Fruit fly (Drosophila melanogaster) whole organism, embryonic: ENCODE measurements around the gene CG1896.

Experiments used
- Blimp-1 ChIP-seq: fragments of 200-800 bp; sonication (Bioruptor generic); optimal IDR thresholded peaks from 3 replicates; lab custom pipeline; 2018; ENCODE audit warnings: missing biosample characterization, missing genetic modification characterization, mild to moderate bottlenecking, moderate library complexity, missing genetic modification reagents
- CG10431 ChIP-seq: fragments of 200-800 bp; sonication (Bioruptor generic); optimal IDR thresholded peaks from 3 replicates; lab custom pipeline; 2018; ENCODE audit warnings: missing biosample characterization, mild to moderate bottlenecking, missing genetic modification characterization
- CG10462 ChIP-seq: fragments of 200-800 bp; sonication (Bioruptor generic); optimal IDR thresholded peaks from 2 replicates; lab custom pipeline; 2016; ENCODE audit warnings: missing biosample characterization, missing genetic modification characterization
- CG10565 ChIP-seq: fragments of 200-800 bp; sonication (Bioruptor generic); optimal IDR thresholded peaks from 3 replicates; lab custom pipeline; 2016; ENCODE audit warnings: missing biosample characterization, mild to moderate bottlenecking, missing genetic modification characterization
- CG11247 ChIP-seq: fragments of 200-800 bp; sonication (Bioruptor generic); IDR thresholded peaks from 2 replicates; pipeline ENCODE4 v1.3.6; 2022; ENCODE audit warnings: missing biosample characterization, missing genetic modification characterization
- CG11398 ChIP-seq: fragments of 200-800 bp; sonication (Bioruptor generic); optimal IDR thresholded peaks from 2 replicates; lab custom pipeline; 2016; ENCODE audit warnings: missing biosample characterization, missing genetic modification characterization
- CG12659 ChIP-seq: fragments of 200-800 bp; sonication (Bioruptor generic); optimal IDR thresholded peaks from 3 replicates; lab custom pipeline; 2017; ENCODE audit warnings: mild to moderate bottlenecking, missing biosample characterization, missing genetic modification reagents, missing genetic modification characterization
- CG13296 ChIP-seq: fragments of 200-800 bp; sonication (Bioruptor generic); optimal IDR thresholded peaks from 3 replicates; lab custom pipeline; 2018; ENCODE audit warnings: missing biosample characterization, mild to moderate bottlenecking, missing genetic modification characterization
- CG15269 ChIP-seq: fragments of 200-800 bp; sonication (Bioruptor generic); optimal IDR thresholded peaks from 2 replicates; lab custom pipeline; 2018; ENCODE audit warnings: missing biosample characterization, mild to moderate bottlenecking, missing genetic modification characterization, moderate library complexity
- CG15479 ChIP-seq: fragments of 200-800 bp; sonication (Bioruptor generic); optimal IDR thresholded peaks from 3 replicates; lab custom pipeline; 2019; ENCODE audit warnings: missing biosample characterization, mild to moderate bottlenecking, missing genetic modification characterization, moderate library complexity
- CG15696 ChIP-seq: fragments of 200-800 bp; sonication (Bioruptor generic); optimal IDR thresholded peaks from 2 replicates; lab custom pipeline; 2019; ENCODE audit warnings: missing biosample characterization, mild to moderate bottlenecking, missing genetic modification characterization, moderate library complexity
- CG17186 ChIP-seq: fragments of 200-800 bp; sonication (Bioruptor generic); optimal IDR thresholded peaks from 3 replicates; lab custom pipeline; 2017; ENCODE audit warnings: missing biosample characterization, missing genetic modification reagents, missing genetic modification characterization
- CG2116 ChIP-seq: fragments of 200-800 bp; sonication (Bioruptor generic); optimal IDR thresholded peaks from 3 replicates; lab custom pipeline; 2018; ENCODE audit warnings: missing biosample characterization, mild to moderate bottlenecking, missing genetic modification characterization
- CG2875 ChIP-seq: fragments of 200-800 bp; sonication (Bioruptor generic); optimal IDR thresholded peaks from 2 replicates; lab custom pipeline; 2017; ENCODE audit warnings: missing biosample characterization, mild to moderate bottlenecking, missing genetic modification characterization, missing genetic modification reagents
- CG31388 ChIP-seq: fragments of 200-800 bp; sonication (Bioruptor generic); optimal IDR thresholded peaks from 2 replicates; lab custom pipeline; 2016; ENCODE audit warnings: missing biosample characterization, missing genetic modification characterization
- CG3163 ChIP-seq: fragments of 200-800 bp; sonication (Bioruptor generic); optimal IDR thresholded peaks from 3 replicates; lab custom pipeline; 2016; ENCODE audit warnings: missing biosample characterization, missing genetic modification characterization
- CG4617 ChIP-seq: fragments of 200-800 bp; sonication (Bioruptor generic); optimal IDR thresholded peaks from 3 replicates; lab custom pipeline; 2016; ENCODE audit warnings: missing biosample characterization, missing genetic modification characterization, borderline replicate concordance
- CG7839 ChIP-seq: fragments of 200-800 bp; sonication (Bioruptor generic); optimal IDR thresholded peaks from 3 replicates; lab custom pipeline; 2018; ENCODE audit warnings: missing biosample characterization, mild to moderate bottlenecking, missing genetic modification characterization, moderate library complexity
- CG8359 ChIP-seq: fragments of 200-800 bp; sonication (Bioruptor generic); optimal IDR thresholded peaks from 2 replicates; lab custom pipeline; 2017; ENCODE audit warnings: missing biosample characterization, mild to moderate bottlenecking, missing genetic modification characterization, borderline replicate concordance
- CG8388 ChIP-seq: fragments of 200-800 bp; sonication (Bioruptor generic); optimal IDR thresholded peaks from 2 replicates; lab custom pipeline; 2019; ENCODE audit warnings: missing biosample characterization, mild to moderate bottlenecking, missing genetic modification characterization, moderate library complexity
- Chrac-16 ChIP-seq: fragments of 200-800 bp; sonication (Bioruptor generic); optimal IDR thresholded peaks from 3 replicates; lab custom pipeline; 2016; ENCODE audit warnings: missing biosample characterization, missing genetic modification characterization
- Dref ChIP-seq: fragments of 200-800 bp; sonication (Bioruptor generic); IDR thresholded peaks from 2 replicates; pipeline ENCODE4 v1.3.6; 2022; ENCODE audit warnings: missing biosample characterization, missing genetic modification characterization
- Ets65A ChIP-seq: fragments of 200-800 bp; sonication (Bioruptor generic); peaks from one replicate; lab custom pipeline; 2016; ENCODE audit warnings: missing biosample characterization, missing genetic modification characterization
- HHEX ChIP-seq: fragments of 200-800 bp; sonication (Bioruptor generic); optimal IDR thresholded peaks from 3 replicates; lab custom pipeline; 2017; ENCODE audit warnings: missing biosample characterization, mild to moderate bottlenecking, missing genetic modification characterization, missing genetic modification reagents
- Hr51 ChIP-seq, 2 experiments: fragments of 200-800 bp; sonication (Bioruptor generic); optimal IDR thresholded peaks; 2 replicates in 1 of 2; 3 replicates in 1 of 2; lab custom pipeline; 2016 to 2018; ENCODE audit warnings: missing biosample characterization in 2 of 2, missing genetic modification characterization in 2 of 2, mild to moderate bottlenecking in 1 of 2, moderate library complexity in 1 of 2
- Jarid2 ChIP-seq: fragments of 200-800 bp; sonication (Bioruptor generic); optimal IDR thresholded peaks from 3 replicates; lab custom pipeline; 2017; ENCODE audit warnings: mild to moderate bottlenecking, missing biosample characterization, missing genetic modification reagents, missing genetic modification characterization
- Max ChIP-seq: fragments of 200-800 bp; sonication (Bioruptor generic); optimal IDR thresholded peaks from 2 replicates; lab custom pipeline; 2016; ENCODE audit warnings: missing biosample characterization, mild to moderate bottlenecking, missing genetic modification characterization
- PHDP ChIP-seq: fragments of 200-800 bp; sonication (Bioruptor generic); optimal IDR thresholded peaks from 3 replicates; lab custom pipeline; 2018; ENCODE audit warnings: missing biosample characterization, mild to moderate bottlenecking, missing genetic modification characterization, moderate library complexity
- TFAM ChIP-seq: fragments of 200-800 bp; sonication (Bioruptor generic); optimal IDR thresholded peaks from 2 replicates; lab custom pipeline; 2017; ENCODE audit warnings: missing biosample characterization, missing genetic modification characterization, inconsistent platforms
- Trl ChIP-seq, 3 experiments: fragments of >200 bp in 2 of 3; fragments of 200-800 bp in 1 of 3; sonication (Bioruptor generic) in 1 of 3; optimal IDR thresholded peaks; 2 replicates in 1 of 3; 3 replicates in 2 of 3; lab custom pipeline; 2016 to 2017; ENCODE audit warnings: missing biosample characterization in 1 of 3, missing genetic modification characterization in 1 of 3
- Xbp1 ChIP-seq: fragments of 200-800 bp; sonication (Bioruptor generic); optimal IDR thresholded peaks from 3 replicates; lab custom pipeline; 2016; ENCODE audit warnings: missing biosample characterization, mild to moderate bottlenecking, missing genetic modification characterization
- bab2 ChIP-seq: fragments of 200-800 bp; sonication (Bioruptor generic); optimal IDR thresholded peaks from 2 replicates; lab custom pipeline; 2016; ENCODE audit warnings: missing biosample characterization, missing genetic modification characterization
- cad ChIP-seq: fragments of >200 bp; optimal IDR thresholded peaks from 2 replicates; lab custom pipeline; 2017; ENCODE audit warnings: missing biosample characterization, missing genetic modification characterization
- chn ChIP-seq: fragments of 200-800 bp; sonication (Bioruptor generic); optimal IDR thresholded peaks from 2 replicates; lab custom pipeline; 2016; ENCODE audit warnings: missing biosample characterization, missing genetic modification characterization
- crp ChIP-seq, 2 experiments: fragments of 200-800 bp; sonication (Bioruptor generic); optimal IDR thresholded peaks; 2 replicates in 1 of 2; 3 replicates in 1 of 2; lab custom pipeline; 2017; ENCODE audit warnings: missing biosample characterization in 2 of 2, missing genetic modification characterization in 2 of 2, mild to moderate bottlenecking in 1 of 2, moderate library complexity in 1 of 2
- disco-r ChIP-seq: fragments of 200-800 bp; sonication (Bioruptor generic); optimal IDR thresholded peaks from 2 replicates; lab custom pipeline; 2016; ENCODE audit warnings: missing biosample characterization, missing genetic modification characterization
- fd3F ChIP-seq: fragments of 200-800 bp; sonication (Bioruptor generic); optimal IDR thresholded peaks from 2 replicates; lab custom pipeline; 2018; ENCODE audit warnings: missing biosample characterization, mild to moderate bottlenecking, missing genetic modification characterization, moderate library complexity
- gsb ChIP-seq: fragments of 200-800 bp; sonication (Bioruptor generic); IDR thresholded peaks from 2 replicates; pipeline ENCODE4 v1.3.6; 2022; ENCODE audit warnings: missing biosample characterization, missing genetic modification characterization
- ind ChIP-seq: fragments of 200-800 bp; sonication (Bioruptor generic); optimal IDR thresholded peaks from 3 replicates; lab custom pipeline; 2016; ENCODE audit warnings: missing biosample characterization, missing genetic modification characterization
- nau ChIP-seq: fragments of 200-800 bp; sonication (Bioruptor generic); optimal IDR thresholded peaks from 3 replicates; lab custom pipeline; 2017; ENCODE audit warnings: missing biosample characterization, mild to moderate bottlenecking, missing genetic modification characterization, missing genetic modification reagents
- nerfin-2 ChIP-seq: fragments of 200-800 bp; sonication (Bioruptor generic); IDR thresholded peaks from 2 replicates; pipeline ENCODE4 v1.3.6; 2022; ENCODE audit warnings: missing biosample characterization, missing genetic modification characterization; ENCODE audit not compliant: partially characterized antibody
- peb ChIP-seq: fragments of 200-800 bp; sonication (Bioruptor generic); IDR thresholded peaks from 2 replicates; pipeline ENCODE4 v1.3.6; 2022; ENCODE audit warnings: missing biosample characterization, missing genetic modification characterization
- tll ChIP-seq, 2 experiments: fragments of 200-800 bp in 1 of 2; fragments of >200 bp in 1 of 2; sonication (Bioruptor generic) in 1 of 2; optimal IDR thresholded peaks; 2 replicates each; lab custom pipeline; 2017 to 2019; ENCODE audit warnings: missing biosample characterization in 2 of 2, missing genetic modification characterization in 2 of 2, mild to moderate bottlenecking in 1 of 2, moderate library complexity in 1 of 2
- tx ChIP-seq: fragments of 200-800 bp; sonication (Bioruptor generic); optimal IDR thresholded peaks from 2 replicates; lab custom pipeline; 2016; ENCODE audit warnings: missing biosample characterization, missing genetic modification characterization
- usp ChIP-seq: fragments of >200 bp; optimal IDR thresholded peaks from 2 replicates; lab custom pipeline; 2017; ENCODE audit warnings: missing biosample characterization, missing genetic modification characterization
- vvl ChIP-seq: fragments of 200-800 bp; sonication (Bioruptor generic); IDR thresholded peaks from 2 replicates; pipeline ENCODE4 v1.3.6; 2022; ENCODE audit warnings: missing biosample characterization, missing genetic modification characterization
- wek ChIP-seq: fragments of 200-800 bp; sonication (Bioruptor generic); optimal IDR thresholded peaks from 3 replicates; lab custom pipeline; 2018; ENCODE audit warnings: missing biosample characterization, mild to moderate bottlenecking, missing genetic modification characterization, moderate library complexity
- zen2 ChIP-seq: fragments of 200-800 bp; sonication (Bioruptor generic); IDR thresholded peaks from 3 replicates; pipeline ENCODE4 v1.3.6; 2022; ENCODE audit warnings: missing biosample characterization, missing genetic modification characterization; ENCODE audit not compliant: partially characterized antibody

The CG1896 gene

dm6 chr3R:31793664-31794417 is 49.8 kb downstream of the CG1896 start, which contains the start of the genes Mccc1 and Acf (continued):
- TF ChIP-seq CG10462 (GFP tag; lab: Kevin White, UChicago) (peak; percentile 71), TFAM (GFP tag; lab: Kevin White, UChicago) (no peak), Blimp-1 (GFP tag; lab: Kevin White, UChicago) (no peak), fd3F (GFP tag; lab: Kevin White, UChicago) (no peak), gsb (GFP tag; lab: Robert Waterston, UW) (no peak), CG4617 (GFP tag; lab: Kevin White, UChicago) (no peak), Dref (GFP tag; lab: Robert Waterston, UW) (peak; percentile 71), wek (GFP tag; lab: Kevin White, UChicago) (no peak), ind (GFP tag; lab: Kevin White, UChicago) (peak; percentile 10), CG2116 (GFP tag; lab: Kevin White, UChicago) (peak; percentile 84), Hr51 (GFP tag; optimal IDR thresholded peaks at IDR 0.05; lab: Kevin White, UChicago) (no peak), tll (GFP tag; optimal IDR thresholded peaks at IDR 0.05; lab: Kevin White, UChicago) (no peak), Jarid2 (GFP tag; lab: Kevin White, UChicago) (no peak), nerfin-2 (no peak), tx (GFP tag; lab: Kevin White, UChicago) (no peak), cad (GFP tag; lab: Kevin White, UChicago) (no peak), PHDP (tag; lab: Kevin White, UChicago) (no peak), bab2 (GFP tag; lab: Kevin White, UChicago) (no peak), CG11247 (GFP tag; lab: Robert Waterston, UW) (0 out of 2 replicates have a peak, but pooled peaks have one; percentile 30), HHEX (GFP tag; lab: Kevin White, UChicago) (no peak), CG10565 (GFP tag; lab: Kevin White, UChicago) (no peak), crp (GFP tag; optimal IDR thresholded peaks at IDR 0.05; lab: Kevin White, UChicago) (peak in 1 of 2 experiments; percentile 56), Ets65A (no peak), CG15479 (GFP tag; lab: Kevin White, UChicago) (no peak), CG2875 (GFP tag; lab: Kevin White, UChicago) (no peak), vvl (GFP tag; lab: Robert Waterston, UW) (peak; percentile 14; the same call in 1 of the 2 replicates), nau (GFP tag; lab: Kevin White, UChicago) (no peak), CG10431 (GFP tag; lab: Kevin White, UChicago) (no peak), CG12659 (peak; percentile 37), chn (GFP tag; lab: Kevin White, UChicago) (no peak), disco-r (GFP tag; lab: Kevin White, UChicago) (no peak), CG11398 (GFP tag; lab: Kevin White, UChicago) (no peak), CG15269 (tag; lab: Kevin White, UChicago) (no peak), CG17186 (peak; percentile 55), usp (no peak), CG3163 (GFP tag; lab: Kevin White, UChicago) (no peak), Trl (optimal IDR thresholded peaks at IDR 0.05; lab: Kevin White, UChicago) (no peak), Trl (GFP tag; optimal IDR thresholded peaks at IDR 0.05; lab: Kevin White, UChicago) (peak; percentile 42), CG15696 (tag; lab: Kevin White, UChicago) (no peak), CG13296 (no peak), Xbp1 (GFP tag; lab: Kevin White, UChicago) (no peak), Chrac-16 (GFP tag; lab: Kevin White, UChicago) (peak; percentile 42), CG7839 (tag; lab: Kevin White, UChicago) (no peak), peb (GFP tag; lab: Robert Waterston, UW) (no peak), CG8359 (GFP tag; lab: Kevin White, UChicago) (no peak), CG31388 (GFP tag; lab: Kevin White, UChicago) (no peak), Max (peak; percentile 61), CG8388 (GFP tag; lab: Kevin White, UChicago) (no peak), zen2 (GFP tag; lab: Robert Waterston, UW) (peak; percentile 31; the same call in 1 of the 3 replicates)
